Worm (Caenorhabditis elegans) whole organism, mixed stage, embryonic: ENCODE results near the gene srw-86.

Source experiments
- nhr-237 ChIP-seq: fragments of 150-350 bp; optimal IDR thresholded peaks from 2 replicates; lab custom pipeline; 2014; ENCODE audit warnings: missing biosample characterization, missing genetic modification characterization
- nhr-76 ChIP-seq: sonication (generic microtip); optimal IDR thresholded peaks from 2 replicates; lab custom pipeline; 2017; ENCODE audit warnings: missing biosample characterization, missing genetic modification characterization

ce11 chrV:19370189-19370588 is 30.3 kb downstream of the srw-86 start, which contains the start of gene Y43F8A.1:
- TF ChIP-seq nhr-237 (no peak), nhr-76 (no peak)
